Fruit fly (Drosophila melanogaster): ENCODE data around the gene CG6769.

The CG6769 gene

dm6 chrX:17830211-17830616 is 30.6 kb upstream of the CG6769 start (continued):
- no peak for TF ChIP-seq Rel (GFP tag; optimal IDR thresholded peaks at IDR 0.05)
- TF ChIP-seq Rel (tag; optimal IDR thresholded peaks at IDR 0.05), result no peak
- TF ChIP-seq Hr78 (GFP tag; optimal IDR thresholded peaks at IDR 0.05), result no peak
- no peak for TF ChIP-seq Mio (GFP tag; optimal IDR thresholded peaks at IDR 0.05)
- TF ChIP-seq foxo (GFP tag; optimal IDR thresholded peaks at IDR 0.05), result peak in 1 of 2 experiments; percentile 57

DNA sequence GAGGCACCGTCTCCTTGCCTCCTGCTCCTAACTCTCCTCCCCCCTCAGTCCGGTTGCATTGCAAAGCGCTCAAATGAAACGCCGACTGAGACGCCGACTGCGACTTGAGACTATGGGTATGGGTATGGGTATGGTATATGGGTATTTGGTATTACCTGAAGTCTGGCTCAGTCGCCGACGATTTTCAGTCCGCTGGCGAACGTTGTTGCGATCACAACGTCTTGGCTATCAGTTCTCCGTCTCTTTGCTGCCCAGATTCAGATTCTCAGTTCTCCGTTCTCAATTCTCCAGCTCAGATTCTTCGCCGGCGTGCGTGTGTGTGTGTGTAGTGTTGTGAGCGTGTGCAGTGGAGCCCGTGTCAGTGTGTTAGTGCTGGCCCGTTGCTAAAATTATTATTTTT is 30.2 kb upstream of the CG6769 start, which contains the start of gene CG6398:
TSS of gene CG6398 (plus strand) at position 185 of the 400 bp plus-strand sequence.
- TF ChIP-seq dl (GFP tag; optimal IDR thresholded peaks at IDR 0.05; ENCODE audit: insufficient read depth in 1 of 2, partially characterized antibody in 2 of 2), result peak in 1 of 2 experiments; percentile 21
- peak; percentile 22 for TF ChIP-seq Dif (GFP tag; optimal IDR thresholded peaks at IDR 0.05; ENCODE audit: partially characterized antibody)
- TF ChIP-seq Hnf4 (GFP tag; optimal IDR thresholded peaks at IDR 0.05), result peak; percentile 26
- peak; percentile 51 for TF ChIP-seq psq (GFP tag; optimal IDR thresholded peaks at IDR 0.05)
- TF ChIP-seq CG32264 (GFP tag; optimal IDR thresholded peaks at IDR 0.05), result no peak
- TF ChIP-seq rgr (GFP tag; optimal IDR thresholded peaks at IDR 0.05), result peak; percentile 25
- TF ChIP-seq tai (GFP tag; optimal IDR thresholded peaks at IDR 0.05), result no peak
- TF ChIP-seq Hr83 (GFP tag; optimal IDR thresholded peaks at IDR 0.05; ENCODE audit: poor library complexity, severe bottlenecking), result peak; percentile 3
- no peak for TF ChIP-seq Rel (GFP tag; optimal IDR thresholded peaks at IDR 0.05)
- no peak for TF ChIP-seq Rel (tag; optimal IDR thresholded peaks at IDR 0.05)
- no peak for TF ChIP-seq Myc (optimal IDR thresholded peaks at IDR 0.05)
- TF ChIP-seq Vsx2 (GFP tag; optimal IDR thresholded peaks at IDR 0.05; ENCODE audit: partially characterized antibody), result peak; percentile 72
- peak; percentile 30 for TF ChIP-seq woc (GFP tag; optimal IDR thresholded peaks at IDR 0.05)

dm6 chrX:17832163-17833014 is 28.4 kb upstream of the CG6769 start:
- TF ChIP-seq woc (GFP tag; optimal IDR thresholded peaks at IDR 0.05), result peak; percentile 43
- TF ChIP-seq psq (GFP tag; optimal IDR thresholded peaks at IDR 0.05), result peak; percentile 97
- peak; percentile 52 for TF ChIP-seq fru (GFP tag; optimal IDR thresholded peaks at IDR 0.05)
- TF ChIP-seq CG9705 (GFP tag; optimal IDR thresholded peaks at IDR 0.05), result no peak

- TF ChIP-seq dl (GFP tag; optimal IDR thresholded peaks at IDR 0.05; ENCODE audit: insufficient read depth in 1 of 2, partially characterized antibody in 2 of 2) (peak; percentile 24 to 40), Vsx2 (GFP tag; optimal IDR thresholded peaks at IDR 0.05; ENCODE audit: partially characterized antibody) (peak; percentile 70), sv (GFP tag; optimal IDR thresholded peaks at IDR 0.05) (no peak), CG32264 (GFP tag; optimal IDR thresholded peaks at IDR 0.05) (no peak), Hnf4 (GFP tag; optimal IDR thresholded peaks at IDR 0.05) (no peak), Mio (GFP tag; optimal IDR thresholded peaks at IDR 0.05) (no peak), ey (GFP tag; optimal IDR thresholded peaks at IDR 0.05) (no peak), psq (GFP tag; optimal IDR thresholded peaks at IDR 0.05) (peak; percentile 73), Dif (GFP tag; optimal IDR thresholded peaks at IDR 0.05; ENCODE audit: partially characterized antibody) (peak; percentile 50), rgr (GFP tag; optimal IDR thresholded peaks at IDR 0.05) (no peak), woc (GFP tag; optimal IDR thresholded peaks at IDR 0.05) (no peak), N (GFP tag; optimal IDR thresholded peaks at IDR 0.05) (no peak), h (GFP tag; optimal IDR thresholded peaks at IDR 0.05) (no peak)
These were observed 26.8 kb upstream of the CG6769 start for dm6 chrX:17833986-17834385.

DNA sequence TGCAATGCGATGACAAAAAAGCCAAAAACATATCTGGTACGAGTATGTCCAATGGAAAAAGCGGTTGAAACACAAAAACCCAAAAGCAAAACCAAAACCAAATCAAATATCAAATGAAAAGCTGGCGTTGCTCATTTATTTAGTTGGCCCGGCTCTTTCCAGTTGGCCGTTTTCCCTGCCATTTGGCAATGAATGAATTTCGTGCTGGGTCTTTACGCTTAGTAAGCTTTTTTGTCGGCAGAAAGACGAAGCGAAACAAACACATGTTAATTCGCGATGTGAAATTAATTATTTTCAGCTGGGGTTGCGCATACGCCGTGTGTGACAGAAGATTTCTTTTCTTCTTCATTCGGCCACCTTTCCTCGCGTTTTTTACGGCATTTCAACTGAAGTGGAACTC is 26.0 kb upstream of the CG6769 start:
- TF ChIP-seq sv (GFP tag; optimal IDR thresholded peaks at IDR 0.05), result no peak
- no peak for TF ChIP-seq psq (GFP tag; optimal IDR thresholded peaks at IDR 0.05)
- no peak for TF ChIP-seq dl (GFP tag; optimal IDR thresholded peaks at IDR 0.05; ENCODE audit: insufficient read depth in 1 of 2, partially characterized antibody in 2 of 2)
- no peak for TF ChIP-seq ey (GFP tag; optimal IDR thresholded peaks at IDR 0.05)
- no peak for TF ChIP-seq Hnf4 (GFP tag; optimal IDR thresholded peaks at IDR 0.05)
- TF ChIP-seq dsf (GFP tag; optimal IDR thresholded peaks at IDR 0.05; ENCODE audit: borderline replicate concordance), result no peak
- no peak for TF ChIP-seq Dif (GFP tag; optimal IDR thresholded peaks at IDR 0.05; ENCODE audit: partially characterized antibody)
- TF ChIP-seq dmrt93B (GFP tag; optimal IDR thresholded peaks at IDR 0.05), result no peak
- no peak for TF ChIP-seq brk (GFP tag; optimal IDR thresholded peaks at IDR 0.05)
- no peak for TF ChIP-seq lola (GFP tag; optimal IDR thresholded peaks at IDR 0.05)
- TF ChIP-seq CrebA (GFP tag; optimal IDR thresholded peaks at IDR 0.05; ENCODE audit: borderline replicate concordance), result no peak

Data from whole organism, wandering third instar larva.